Worm (Caenorhabditis elegans) whole organism, L3 larva: ENCODE data around the gene ins-20.

Experiments
- aly-2 ChIP-seq: fragments of 150-350 bp; optimal IDR thresholded peaks from 2 replicates; lab custom pipeline; 2014; ENCODE audit warnings: missing biosample characterization, missing genetic modification characterization
- ama-1 ChIP-seq: fragments of 150-350 bp; optimal IDR thresholded peaks from 2 replicates; lab custom pipeline; 2018
- elt-2 ChIP-seq: sonication (generic microtip); optimal IDR thresholded peaks from 2 replicates; lab custom pipeline; 2016; ENCODE audit warnings: missing genetic modification reagents, mild to moderate bottlenecking, missing genetic modification characterization, missing compliant biosample characterization
- elt-3 ChIP-seq, 3 experiments: fragments of 150-350 bp in 1 of 3; sonication (generic microtip) in 2 of 3; optimal IDR thresholded peaks; 2 replicates in 2 of 3; 4 replicates in 1 of 3; lab custom pipeline; 2014 to 2017; ENCODE audit warnings: missing biosample characterization in 3 of 3, missing genetic modification characterization in 3 of 3
- lsy-12 ChIP-seq: sonication (generic microtip); optimal IDR thresholded peaks from 2 replicates; lab custom pipeline; 2016; ENCODE audit warnings: mild to moderate bottlenecking, missing genetic modification characterization, missing compliant biosample characterization
- mdl-1 ChIP-seq: fragments of 150-350 bp; optimal IDR thresholded peaks from 2 replicates; lab custom pipeline; 2014; ENCODE audit warnings: missing biosample characterization, missing genetic modification characterization
- nhr-23 ChIP-seq: fragments of 150-350 bp; optimal IDR thresholded peaks from 2 replicates; lab custom pipeline; 2014; ENCODE audit warnings: missing biosample characterization, missing genetic modification reagents, missing genetic modification characterization
- nhr-43 ChIP-seq: sonication (generic microtip); optimal IDR thresholded peaks from 2 replicates; lab custom pipeline; 2016; ENCODE audit warnings: mild to moderate bottlenecking, missing genetic modification characterization, missing compliant biosample characterization; ENCODE audit not compliant: poor library complexity, severe bottlenecking
- nhr-67 ChIP-seq: fragments of 150-350 bp; optimal IDR thresholded peaks from 2 replicates; lab custom pipeline; 2014; ENCODE audit warnings: missing biosample characterization, missing genetic modification characterization
- sea-2 ChIP-seq: fragments of 150-350 bp; sonication (generic microtip); optimal IDR thresholded peaks from 4 replicates; lab custom pipeline; 2014; ENCODE audit warnings: missing biosample characterization, missing genetic modification reagents, missing genetic modification characterization
- skn-1 ChIP-seq: fragments of 150-350 bp; optimal IDR thresholded peaks from 2 replicates; lab custom pipeline; 2014; ENCODE audit warnings: missing biosample characterization, missing genetic modification characterization

ce11 chrII:6025647-6026046 is 15.0 kb downstream of the ins-20 start:
- TF ChIP-seq elt-2 (tag; lab: Kevin White, UChicago): peak; percentile 90
- no peak for TF ChIP-seq elt-3 (tag; optimal IDR thresholded peaks at IDR 0.05; lab: Kevin White, UChicago)
- no peak for TF ChIP-seq nhr-67
- no peak for TF ChIP-seq nhr-43
- TF ChIP-seq skn-1 (tag; lab: Kevin White, UChicago): no peak
- TF ChIP-seq sea-2: no peak
- no peak for TF ChIP-seq ama-1 (lab: Kevin White, UChicago)
- no peak for TF ChIP-seq nhr-23 (tag; lab: Kevin White, UChicago)
- TF ChIP-seq aly-2 (tag; lab: Kevin White, UChicago): no peak
- TF ChIP-seq lsy-12: no peak
- TF ChIP-seq mdl-1: no peak
